Worm (Caenorhabditis elegans) whole organism, late embryonic: ENCODE measurements around the gene daf-41.
A peak's percentile ranks its signal among the peaks of the same experiment; 100 is the strongest.

Experiments used
- F13H6.1 ChIP-seq: sonication (generic microtip); optimal IDR thresholded peaks from 2 replicates; lab custom pipeline; 2016; ENCODE audit warnings: missing genetic modification characterization, missing compliant biosample characterization
- K09A11.1 ChIP-seq: sonication (generic microtip); optimal IDR thresholded peaks from 2 replicates; lab custom pipeline; 2017; ENCODE audit warnings: antibody characterized with exemption, mild to moderate bottlenecking, missing genetic modification characterization, missing compliant biosample characterization; ENCODE audit not compliant: insufficient read depth
- T23F11.4 ChIP-seq: fragments of 200-800 bp; sonication (Bioruptor generic); optimal IDR thresholded peaks from 2 replicates; lab custom pipeline; 2018; ENCODE audit warnings: mild to moderate bottlenecking, missing genetic modification characterization, missing compliant biosample characterization
- ahr-1 ChIP-seq: sonication (generic microtip); optimal IDR thresholded peaks from 2 replicates; lab custom pipeline; 2016; ENCODE audit warnings: missing genetic modification characterization, missing compliant biosample characterization
- ama-1 ChIP-seq: fragments of 150-350 bp; optimal IDR thresholded peaks from 2 replicates; lab custom pipeline; 2014
- ceh-14 ChIP-seq: sonication (generic microtip); optimal IDR thresholded peaks from 2 replicates; lab custom pipeline; 2016; ENCODE audit warnings: missing genotype, missing genetic modification characterization, missing compliant biosample characterization
- ceh-18 ChIP-seq: sonication (generic microtip); optimal IDR thresholded peaks from 2 replicates; lab custom pipeline; 2016; ENCODE audit warnings: missing genetic modification characterization, missing compliant biosample characterization
- ceh-19 ChIP-seq: fragments of 200-800 bp; sonication (Bioruptor generic); optimal IDR thresholded peaks from 2 replicates; lab custom pipeline; 2018; ENCODE audit warnings: mild to moderate bottlenecking, missing genetic modification characterization, missing compliant biosample characterization
- ceh-2 ChIP-seq: sonication (generic microtip); optimal IDR thresholded peaks from 2 replicates; lab custom pipeline; 2016; ENCODE audit warnings: missing genotype, missing genetic modification characterization, missing compliant biosample characterization
- ceh-30 ChIP-seq: fragments of 150-350 bp; optimal IDR thresholded peaks from 2 replicates; lab custom pipeline; 2014; ENCODE audit warnings: missing biosample characterization, missing genetic modification characterization
- ceh-31 ChIP-seq: sonication (generic microtip); optimal IDR thresholded peaks from 2 replicates; lab custom pipeline; 2016; ENCODE audit warnings: missing genetic modification characterization, missing compliant biosample characterization
- ceh-34 ChIP-seq: sonication (generic microtip); optimal IDR thresholded peaks from 2 replicates; lab custom pipeline; 2016; ENCODE audit warnings: mild to moderate bottlenecking, missing genetic modification characterization, missing compliant biosample characterization
- ceh-6 ChIP-seq: fragments of 200-800 bp; sonication (Bioruptor generic); optimal IDR thresholded peaks from 2 replicates; lab custom pipeline; 2018; ENCODE audit warnings: mild to moderate bottlenecking, missing genetic modification characterization, missing compliant biosample characterization
- dmd-4 ChIP-seq: sonication (generic microtip); optimal IDR thresholded peaks from 2 replicates; lab custom pipeline; 2016; ENCODE audit warnings: borderline replicate concordance, missing genetic modification characterization, missing compliant biosample characterization
- dve-1 ChIP-seq: sonication (generic microtip); optimal IDR thresholded peaks from 2 replicates; lab custom pipeline; 2017; ENCODE audit warnings: antibody characterized with exemption, mild to moderate bottlenecking, missing genetic modification characterization, missing compliant biosample characterization
- elt-2 ChIP-seq: sonication (generic microtip); optimal IDR thresholded peaks from 2 replicates; lab custom pipeline; 2016; ENCODE audit warnings: missing genetic modification reagents, missing genetic modification characterization, missing compliant biosample characterization
- ets-4 ChIP-seq: sonication (generic microtip); optimal IDR thresholded peaks from 2 replicates; lab custom pipeline; 2016; ENCODE audit warnings: missing genetic modification characterization, missing compliant biosample characterization
- fkh-10 ChIP-seq: fragments of 150-350 bp; optimal IDR thresholded peaks from 2 replicates; lab custom pipeline; 2014; ENCODE audit warnings: missing biosample characterization, missing genetic modification reagents, missing genetic modification characterization
- gmeb-2 ChIP-seq: sonication (generic microtip); optimal IDR thresholded peaks from 2 replicates; lab custom pipeline; 2016; ENCODE audit warnings: missing genetic modification characterization, inconsistent platforms, missing compliant biosample characterization
- hlh-13 ChIP-seq: fragments of 200-800 bp; sonication (Bioruptor generic); optimal IDR thresholded peaks from 2 replicates; lab custom pipeline; 2018; ENCODE audit warnings: mild to moderate bottlenecking, missing genetic modification characterization, missing compliant biosample characterization
- lin-11 ChIP-seq: fragments of 200-800 bp; sonication (Bioruptor generic); optimal IDR thresholded peaks from 2 replicates; lab custom pipeline; 2018; ENCODE audit warnings: mild to moderate bottlenecking, missing genetic modification characterization, missing compliant biosample characterization
- nfya-1 ChIP-seq: sonication (generic microtip); optimal IDR thresholded peaks from 2 replicates; lab custom pipeline; 2017; ENCODE audit warnings: missing genetic modification characterization, mild to moderate bottlenecking, missing compliant biosample characterization, antibody characterized with exemption, moderate library complexity
- nhr-11 ChIP-seq: fragments of 150-350 bp; optimal IDR thresholded peaks from 2 replicates; lab custom pipeline; 2014; ENCODE audit warnings: missing biosample characterization, missing genetic modification characterization
- npax-4 ChIP-seq: sonication (generic microtip); optimal IDR thresholded peaks from 2 replicates; lab custom pipeline; 2016; ENCODE audit warnings: missing genetic modification characterization, missing compliant biosample characterization
- pag-3 ChIP-seq: sonication (generic microtip); optimal IDR thresholded peaks from 2 replicates; lab custom pipeline; 2016; ENCODE audit warnings: missing compliant biosample characterization, missing genetic modification characterization, borderline replicate concordance
- pax-1 ChIP-seq: fragments of 150-350 bp; optimal IDR thresholded peaks from 2 replicates; lab custom pipeline; 2014; ENCODE audit warnings: missing biosample characterization, missing genetic modification characterization
- ref-2 ChIP-seq: sonication (generic microtip); optimal IDR thresholded peaks from 2 replicates; lab custom pipeline; 2016; ENCODE audit warnings: missing genetic modification characterization, missing compliant biosample characterization
- rnt-1 ChIP-seq: sonication (generic microtip); optimal IDR thresholded peaks from 2 replicates; lab custom pipeline; 2016; ENCODE audit warnings: missing genetic modification characterization, missing compliant biosample characterization
- sox-2 ChIP-seq: fragments of 200-800 bp; sonication (Bioruptor generic); IDR thresholded peaks from 2 replicates; pipeline ENCODE4 v1.3.6; 2022; ENCODE audit warnings: missing genetic modification reagents, missing genetic modification characterization, missing compliant biosample characterization
- syd-9 ChIP-seq: sonication (generic microtip); optimal IDR thresholded peaks from 2 replicates; lab custom pipeline; 2016; ENCODE audit warnings: mild to moderate bottlenecking, missing genetic modification characterization, moderate library complexity, missing compliant biosample characterization
- tbx-2 ChIP-seq: sonication (generic microtip); optimal IDR thresholded peaks from 2 replicates; lab custom pipeline; 2016; ENCODE audit warnings: missing genetic modification characterization, missing compliant biosample characterization
- ttx-3 ChIP-seq: sonication (generic microtip); optimal IDR thresholded peaks from 2 replicates; lab custom pipeline; 2016; ENCODE audit warnings: missing genetic modification reagents, missing genetic modification characterization, missing compliant biosample characterization
- unc-3 ChIP-seq, 2 experiments: fragments of 200-800 bp in 1 of 2; sonication (Bioruptor generic) in 1 of 2; sonication (generic microtip) in 1 of 2; conservative IDR thresholded peaks in 1 of 2; optimal IDR thresholded peaks in 1 of 2; 2 replicates each; pipeline versions ENCODE4 v1.3.6 to Lab custom; 2016 to 2022; ENCODE audit warnings: missing compliant biosample characterization in 2 of 2, missing genetic modification characterization in 2 of 2, missing genetic modification reagents in 1 of 2
- unc-42 ChIP-seq: sonication (generic microtip); optimal IDR thresholded peaks from 2 replicates; lab custom pipeline; 2016; ENCODE audit warnings: missing genotype, missing genetic modification characterization, missing compliant biosample characterization
- unc-55 ChIP-seq: sonication (generic microtip); optimal IDR thresholded peaks from 2 replicates; lab custom pipeline; 2017; ENCODE audit warnings: missing biosample characterization, missing genetic modification reagents, missing genetic modification characterization
- unc-86 ChIP-seq: sonication (generic microtip); optimal IDR thresholded peaks from 2 replicates; lab custom pipeline; 2016; ENCODE audit warnings: missing genetic modification characterization, missing compliant biosample characterization
- ztf-16 ChIP-seq: sonication (generic microtip); optimal IDR thresholded peaks from 2 replicates; lab custom pipeline; 2017; ENCODE audit warnings: missing genetic modification characterization, missing compliant biosample characterization

The daf-41 gene

DNA sequence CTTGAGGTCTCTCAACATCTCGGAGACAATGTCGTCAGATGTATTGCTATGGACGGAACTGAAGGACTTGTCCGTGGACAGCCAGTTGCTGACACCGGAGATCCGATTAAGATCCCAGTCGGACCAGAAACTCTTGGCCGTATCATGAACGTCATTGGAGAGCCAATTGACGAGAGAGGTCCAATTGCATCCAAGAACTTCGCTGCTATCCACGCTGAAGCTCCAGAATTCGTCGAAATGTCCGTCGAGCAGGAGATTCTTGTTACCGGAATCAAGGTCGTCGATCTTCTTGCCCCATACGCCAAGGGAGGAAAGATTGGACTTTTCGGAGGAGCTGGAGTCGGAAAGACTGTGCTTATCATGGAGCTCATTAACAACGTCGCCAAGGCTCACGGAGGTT, 45.7 kb downstream of the daf-41 start:
- no peak for TF ChIP-seq unc-55 (GFP tag; lab: Kevin White, UChicago)
- TF ChIP-seq unc-86 (tag; lab: Kevin White, UChicago): no peak
- no peak for TF ChIP-seq lin-11 (tag; lab: Kevin White, UChicago)
- TF ChIP-seq ref-2 (tag; lab: Kevin White, UChicago): no peak
- TF ChIP-seq tbx-2 (tag; lab: Kevin White, UChicago): no peak
- TF ChIP-seq hlh-13 (GFP tag; lab: Kevin White, UChicago): no peak
- TF ChIP-seq npax-4 (tag; lab: Kevin White, UChicago): no peak
- no peak for TF ChIP-seq F13H6.1 (tag; lab: Kevin White, UChicago)
- TF ChIP-seq ceh-6: no peak
- TF ChIP-seq dmd-4 (tag; lab: Kevin White, UChicago): no peak
- no peak for TF ChIP-seq gmeb-2 (tag; lab: Kevin White, UChicago)
- TF ChIP-seq ceh-19 (GFP tag; lab: Kevin White, UChicago): no peak
- no peak for TF ChIP-seq rnt-1 (tag; lab: Kevin White, UChicago)
- TF ChIP-seq sox-2 (GFP tag; lab: Robert Waterston, UW): no peak
- no peak for TF ChIP-seq ahr-1 (tag; lab: Kevin White, UChicago)

DNA sequence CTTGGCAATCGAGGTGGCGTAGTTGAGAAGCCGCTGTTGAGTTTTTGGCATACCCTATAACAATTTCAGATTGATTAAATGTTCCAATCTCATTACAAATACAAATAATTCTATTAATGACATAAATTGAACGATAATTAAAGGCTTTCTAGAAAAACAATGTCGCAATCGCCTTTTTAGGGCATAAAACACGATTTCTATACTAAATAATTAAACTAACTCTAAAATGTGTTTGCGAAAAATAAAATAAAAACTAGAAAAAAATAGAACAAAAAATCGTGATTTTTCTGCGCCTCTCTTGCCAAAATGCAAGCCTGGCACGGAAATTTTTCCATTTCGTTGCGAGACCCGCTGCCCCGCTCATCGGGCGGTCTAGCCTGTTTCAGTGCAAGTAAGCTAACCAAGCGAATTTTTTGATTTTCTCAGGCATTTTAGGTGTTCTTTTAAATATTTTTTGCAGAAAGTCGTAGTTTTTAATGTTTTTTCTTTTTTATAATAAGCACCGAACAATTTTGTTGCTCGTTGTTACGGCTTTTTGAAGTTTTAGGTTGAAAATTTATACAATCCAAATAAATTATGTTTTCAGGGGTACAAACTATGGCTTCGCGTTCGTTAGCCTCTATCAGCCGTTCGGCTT, 46.6 kb downstream of the daf-41 start, which contains the start of the genes C34E10.12, C34E10.10 and atp-2:
C34E10.12 (minus strand) TSS at position 51 of the 637 bp plus-strand sequence.
C34E10.10 (minus strand) TSS at position 54 of the 637 bp plus-strand sequence.
atp-2 (plus strand) TSS at position 587 of the 637 bp plus-strand sequence.
- TF ChIP-seq ttx-3 (tag; lab: Kevin White, UChicago): peak; percentile 33
- peak; percentile 68 for TF ChIP-seq ets-4
- TF ChIP-seq T23F11.4 (GFP tag; lab: Kevin White, UChicago): no peak
- TF ChIP-seq nfya-1 (tag; lab: Kevin White, UChicago): peak; percentile 70
- peak; percentile 18 for TF ChIP-seq ztf-16 (tag; lab: Kevin White, UChicago)
- TF ChIP-seq pax-1 (tag; lab: Kevin White, UChicago): peak; percentile 22
- TF ChIP-seq elt-2 (tag; lab: Kevin White, UChicago): peak; percentile 51
- peak; percentile 78 for TF ChIP-seq ceh-31
- TF ChIP-seq unc-3 (GFP tag; conservative IDR thresholded peaks at IDR 0.05; lab: Robert Waterston, UW): no peak; the same call in 1 of the 2 replicates
- TF ChIP-seq unc-3 (tag; optimal IDR thresholded peaks at IDR 0.05; lab: Kevin White, UChicago): no peak
- TF ChIP-seq dve-1 (tag; lab: Kevin White, UChicago): peak; percentile 74
- TF ChIP-seq tbx-2 (tag; lab: Kevin White, UChicago): peak; percentile 62
- TF ChIP-seq ceh-18 (tag; lab: Kevin White, UChicago): peak; percentile 48
- peak; percentile 10 for TF ChIP-seq K09A11.1 (tag; lab: Kevin White, UChicago)
- no peak for TF ChIP-seq nhr-11 (tag; lab: Kevin White, UChicago)
- TF ChIP-seq ceh-34: peak; percentile 56
- TF ChIP-seq fkh-10: no peak
- peak; percentile 7 for TF ChIP-seq unc-86 (tag; lab: Kevin White, UChicago)
- TF ChIP-seq ceh-2: peak; percentile 31
- peak; percentile 37 for TF ChIP-seq ceh-14 (tag; lab: Kevin White, UChicago)
- TF ChIP-seq unc-42 (tag; lab: Kevin White, UChicago): peak; percentile 49
- TF ChIP-seq ceh-30 (tag; lab: Kevin White, UChicago): no peak
- TF ChIP-seq F13H6.1 (tag; lab: Kevin White, UChicago): peak; percentile 13
- no peak for TF ChIP-seq ama-1 (lab: Kevin White, UChicago)
- TF ChIP-seq pag-3 (tag; lab: Kevin White, UChicago): no peak
- peak; percentile 43 for TF ChIP-seq rnt-1 (tag; lab: Kevin White, UChicago)

DNA sequence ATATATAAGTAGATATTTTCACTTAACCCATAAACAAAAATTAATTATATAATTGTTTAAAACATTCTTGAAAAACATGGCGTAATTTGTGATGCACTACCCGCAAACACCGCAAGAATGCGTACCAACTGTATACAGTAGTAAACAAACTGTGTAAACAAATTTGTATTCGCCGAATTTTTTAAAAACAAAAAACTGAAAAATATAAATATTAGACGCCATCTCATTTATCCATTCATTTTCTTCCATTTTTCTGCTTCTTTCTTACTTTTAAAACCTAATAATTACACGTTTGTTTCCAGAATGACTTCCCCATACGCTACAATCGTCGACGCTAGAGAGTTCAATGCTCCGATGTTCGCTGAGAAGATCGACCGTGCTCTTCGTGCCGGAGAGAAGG, 49.2 kb downstream of the daf-41 start, which contains the start of gene nex-1:
nex-1 (plus strand) TSS at position 301 of the 400 bp plus-strand sequence.
- no peak for TF ChIP-seq syd-9 (tag; lab: Kevin White, UChicago)
